Fruit fly (Drosophila melanogaster) whole organism, adult: ENCODE data around the gene 5-HT2A.

Source experiments
- CG11617 ChIP-seq: fragments of 200-800 bp; sonication (Bioruptor generic); optimal IDR thresholded peaks from 2 replicates; lab custom pipeline; 2017; ENCODE audit warnings: mild to moderate bottlenecking, missing biosample characterization, missing genetic modification reagents, missing genetic modification characterization
- Clk ChIP-seq: fragments of 200-800 bp; sonication (Bioruptor generic); optimal IDR thresholded peaks from 2 replicates; lab custom pipeline; 2017; ENCODE audit warnings: missing biosample characterization, missing genetic modification characterization
- Crg-1 ChIP-seq: fragments of 200-800 bp; sonication (Bioruptor generic); optimal IDR thresholded peaks from 2 replicates; lab custom pipeline; 2016; ENCODE audit warnings: missing biosample characterization, missing genetic modification characterization
- cnc ChIP-seq, 2 experiments: fragments of >200 bp; optimal IDR thresholded peaks; 2 replicates each; lab custom pipeline; 2017

dm6 chr3R:4645457-4646082, 32.9 kb downstream of the 5-HT2A start, which contains the start of the genes Dlip2 and rpk:
- no peak for TF ChIP-seq Crg-1 (GFP tag; lab: Kevin White, UChicago)
- no peak for TF ChIP-seq Clk (GFP tag; lab: Kevin White, UChicago)
- no peak for TF ChIP-seq cnc (optimal IDR thresholded peaks at IDR 0.05; lab: Kevin White, UChicago)
- no peak for TF ChIP-seq CG11617 (GFP tag; lab: Kevin White, UChicago)
